Worm (Caenorhabditis elegans): Measurements from ENCODE around the gene set-23.

set-23 gene

DNA sequence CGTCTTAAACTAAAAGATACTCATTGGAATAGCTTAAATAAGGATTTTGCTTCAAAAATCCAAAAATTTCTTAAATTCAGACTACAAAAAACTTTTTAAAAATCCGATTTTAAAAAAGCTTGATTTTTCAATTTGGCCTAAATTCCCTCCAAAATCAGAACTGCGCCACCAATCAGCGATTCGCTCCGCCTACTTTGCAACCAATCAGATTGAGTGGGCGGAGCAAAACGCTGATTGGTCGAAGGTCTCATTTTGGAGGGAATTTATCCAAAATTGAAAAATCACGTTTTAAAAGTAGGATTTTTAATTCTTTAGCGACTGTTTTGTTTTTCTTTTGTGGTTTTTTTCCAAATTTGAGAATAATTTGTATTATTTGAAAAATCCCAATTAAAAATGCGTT lies 47.9 kb downstream of the set-23 start:
- TF ChIP-seq nfya-1 (tag; optimal IDR thresholded peaks at IDR 0.05) (peak; percentile 97), gmeb-2 (tag; optimal IDR thresholded peaks at IDR 0.05) (no peak)

ce11 chrIV:1649794-1650193 lies 48.3 kb downstream of the set-23 start:
- TF ChIP-seq hlh-30 (tag; optimal IDR thresholded peaks at IDR 0.05; ENCODE audit: insufficient read depth): peak; percentile 44
- no peak for TF ChIP-seq nhr-232 (tag; optimal IDR thresholded peaks at IDR 0.05)

All from whole organism, late embryonic.